Worm (Caenorhabditis elegans) whole organism, midembryonic: Measurements from ENCODE around the gene cyp-14A4.

ENCODE experiments used
- T22C8.4 ChIP-seq: fragments of 200-800 bp; sonication (Bioruptor generic); IDR thresholded peaks from 2 replicates; pipeline ENCODE4 v1.3.6; 2022; ENCODE audit warnings: missing genetic modification characterization, missing compliant biosample characterization
- cog-1 ChIP-seq: sonication (generic microtip); optimal IDR thresholded peaks from 2 replicates; lab custom pipeline; 2016; ENCODE audit warnings: missing genetic modification characterization, missing compliant biosample characterization
- flt-1 ChIP-seq: fragments of 200-800 bp; sonication (Bioruptor generic); IDR thresholded peaks from 2 replicates; pipeline ENCODE4 v1.3.6; 2022; ENCODE audit warnings: missing genetic modification characterization, missing compliant biosample characterization
- klf-2 ChIP-seq: fragments of 200-800 bp; sonication (Bioruptor generic); conservative IDR thresholded peaks from 2 replicates; pipeline ENCODE4 v1.3.6; 2022; ENCODE audit warnings: missing genetic modification reagents, missing genetic modification characterization, missing compliant biosample characterization
- med-1 ChIP-seq: sonication (generic microtip); optimal IDR thresholded peaks from 2 replicates; lab custom pipeline; 2017; ENCODE audit warnings: missing genetic modification characterization, mild to moderate bottlenecking, missing compliant biosample characterization, antibody characterized with exemption, missing genetic modification reagents; ENCODE audit not compliant: insufficient read depth
- ref-1 ChIP-seq: fragments of 200-800 bp; sonication (Bioruptor generic); conservative IDR thresholded peaks from 2 replicates; pipeline ENCODE4 v1.3.6; 2022; ENCODE audit warnings: missing genetic modification reagents, missing genetic modification characterization, missing compliant biosample characterization
- tab-1 ChIP-seq: fragments of 200-800 bp; sonication (Bioruptor generic); IDR thresholded peaks from 2 replicates; pipeline ENCODE4 v1.3.6; 2022; ENCODE audit warnings: missing genetic modification characterization, missing compliant biosample characterization
- ztf-23 ChIP-seq: fragments of 200-800 bp; sonication (Bioruptor generic); IDR thresholded peaks from 2 replicates; pipeline ENCODE4 v1.3.6; 2022; ENCODE audit warnings: missing genetic modification reagents, missing genetic modification characterization, missing compliant biosample characterization

DNA sequence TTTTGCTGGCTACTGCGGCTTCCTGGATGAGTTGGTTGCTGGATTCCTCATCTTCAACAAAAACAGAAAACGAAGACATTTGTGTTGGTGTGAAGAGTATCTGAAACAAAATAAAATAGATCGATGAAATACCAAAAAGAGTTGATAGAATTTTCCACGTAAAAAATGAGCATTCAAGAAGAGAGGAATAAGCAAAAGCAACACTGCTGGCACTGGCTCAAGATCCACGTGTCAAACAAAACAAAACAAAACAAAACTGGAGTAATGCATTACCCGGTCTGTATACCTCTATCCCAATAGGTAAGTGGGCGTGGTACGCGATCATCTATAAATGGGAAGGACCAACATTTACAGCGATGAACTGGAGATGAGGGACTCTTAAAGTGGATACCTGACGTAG, 49.1 kb downstream of the cyp-14A4 start, which contains the start of gene K08H2.2:
- TF ChIP-seq ref-1 (GFP tag; lab: Robert Waterston, UW) (no peak), med-1 (GFP tag; lab: Kevin White, UChicago) (no peak), flt-1 (GFP tag; lab: Robert Waterston, UW) (no peak), ztf-23 (GFP tag; lab: Robert Waterston, UW) (no peak), T22C8.4 (GFP tag; lab: Robert Waterston, UW) (no peak), cog-1 (tag; lab: Kevin White, UChicago) (no peak), klf-2 (GFP tag; lab: Robert Waterston, UW) (no peak), tab-1 (no peak)
